Worm (Caenorhabditis elegans): Measurements from ENCODE around the gene F54D5.4.
"Not testable (repeated sequence)": the region's sequence is repeated elsewhere in the genome, so short reads cannot be mapped to it uniquely, and the experiment has no call there.

F54D5.4 gene

ce11 chrII:11545299-11545951 is 24.2 kb upstream of the F54D5.4 start, which contains the start of gene dnj-13 (continued):
- TF ChIP-seq ceh-39 (tag; optimal IDR thresholded peaks at IDR 0.05) (peak; percentile 82), flh-1 (GFP tag; optimal IDR thresholded peaks at IDR 0.05) (no peak), unc-39 (tag; optimal IDR thresholded peaks at IDR 0.05) (no peak), ces-1 (GFP tag; optimal IDR thresholded peaks at IDR 0.05) (peak; percentile 83), lin-13 (tag; optimal IDR thresholded peaks at IDR 0.05) (peak; percentile 93), pha-4 (tag; optimal IDR thresholded peaks at IDR 0.05) (peak; percentile 98)

- TF ChIP-seq nhr-76 (tag; optimal IDR thresholded peaks at IDR 0.05) (no peak), nhr-2 (tag; optimal IDR thresholded peaks at IDR 0.05) (no peak), drap-1 (GFP tag; optimal IDR thresholded peaks at IDR 0.05) (no peak), lin-32 (GFP tag; optimal IDR thresholded peaks at IDR 0.05) (no peak), bed-3 (GFP tag; optimal IDR thresholded peaks at IDR 0.05) (no peak), ceh-39 (tag; optimal IDR thresholded peaks at IDR 0.05) (no peak), sptf-1 (tag; optimal IDR thresholded peaks at IDR 0.05) (no peak), snpc-4 (tag; optimal IDR thresholded peaks at IDR 0.05) (no peak), lin-13 (tag; optimal IDR thresholded peaks at IDR 0.05) (no peak), nhr-12 (tag; optimal IDR thresholded peaks at IDR 0.05) (no peak), M03D4.4 (tag; optimal IDR thresholded peaks at IDR 0.05) (no peak)
Measured at ce11 chrII:11545952-11546325, 23.7 kb upstream of the F54D5.4 start.

- TF ChIP-seq ceh-43 (GFP tag; optimal IDR thresholded peaks at IDR 0.05) (peak; percentile 51), hlh-1 (tag; optimal IDR thresholded peaks at IDR 0.05) (peak; percentile 4), mab-5 (tag; optimal IDR thresholded peaks at IDR 0.05) (no peak), drap-1 (GFP tag; optimal IDR thresholded peaks at IDR 0.05) (no peak), ceh-39 (tag; optimal IDR thresholded peaks at IDR 0.05) (no peak), pha-4 (tag; optimal IDR thresholded peaks at IDR 0.05) (no peak), nhr-12 (tag; optimal IDR thresholded peaks at IDR 0.05) (peak; percentile 3), cnd-1 (tag; optimal IDR thresholded peaks at IDR 0.05) (no peak), lin-32 (GFP tag; optimal IDR thresholded peaks at IDR 0.05) (no peak), blmp-1 (tag; optimal IDR thresholded peaks at IDR 0.05) (no peak), unc-120 (tag; optimal IDR thresholded peaks at IDR 0.05; ENCODE audit: poor library complexity, severe bottlenecking) (peak; percentile 38), ces-1 (GFP tag; optimal IDR thresholded peaks at IDR 0.05) (peak; percentile 5), snpc-4 (tag; optimal IDR thresholded peaks at IDR 0.05) (no peak), flh-1 (GFP tag; optimal IDR thresholded peaks at IDR 0.05) (peak; percentile 11), M03D4.4 (tag; optimal IDR thresholded peaks at IDR 0.05) (peak; percentile 9), elt-1 (tag; optimal IDR thresholded peaks at IDR 0.05; ENCODE audit: borderline replicate concordance, insufficient read depth) (peak; percentile 8), lin-13 (tag; optimal IDR thresholded peaks at IDR 0.05) (no peak)
Measured at ce11 chrII:11547254-11547687, 22.3 kb upstream of the F54D5.4 start, which contains the start of gene F54D5.7. Gene F54D5.7 (plus strand): TSS chrII:11547517.

- not testable (repeated sequence) for TF ChIP-seq nhr-2, lin-13, ceh-39 (tag; optimal IDR thresholded peaks at IDR 0.05)
Measured at ce11 chrII:11551981-11552380, 17.6 kb upstream of the F54D5.4 start, which contains the start of gene dhgd-1. Gene dhgd-1 (minus strand): TSS chrII:11552081.

- TF ChIP-seq unc-62 (GFP tag; optimal IDR thresholded peaks at IDR 0.05) (no peak), sptf-1 (tag; optimal IDR thresholded peaks at IDR 0.05) (peak; percentile 57), hlh-1 (tag; optimal IDR thresholded peaks at IDR 0.05) (peak; percentile 96)
Measured at ce11 chrII:11555634-11556033, 14.0 kb upstream of the F54D5.4 start, which contains the start of gene F54D5.24. Gene F54D5.24 (plus strand): TSS chrII:11555949.

- TF ChIP-seq tbx-8 (GFP tag; optimal IDR thresholded peaks at IDR 0.05) = no peak
- no peak for TF ChIP-seq unc-120 (tag; optimal IDR thresholded peaks at IDR 0.05; ENCODE audit: poor library complexity, severe bottlenecking)
- TF ChIP-seq unc-39 (tag; optimal IDR thresholded peaks at IDR 0.05) = no peak
- no peak for TF ChIP-seq elt-1 (tag; optimal IDR thresholded peaks at IDR 0.05; ENCODE audit: borderline replicate concordance, insufficient read depth)
- no peak for TF ChIP-seq M03D4.4 (tag; optimal IDR thresholded peaks at IDR 0.05)
- TF ChIP-seq sem-2 (GFP tag; optimal IDR thresholded peaks at IDR 0.05) = no peak
- TF ChIP-seq ces-1 (GFP tag; optimal IDR thresholded peaks at IDR 0.05) = no peak
- TF ChIP-seq ztf-11 (tag; optimal IDR thresholded peaks at IDR 0.05) = no peak
- TF ChIP-seq flh-1 (GFP tag; optimal IDR thresholded peaks at IDR 0.05) = no peak
- no peak for TF ChIP-seq sptf-1 (tag; optimal IDR thresholded peaks at IDR 0.05)
- no peak for TF ChIP-seq ham-2 (GFP tag; optimal IDR thresholded peaks at IDR 0.05)
- TF ChIP-seq unc-62 (GFP tag; optimal IDR thresholded peaks at IDR 0.05) = no peak
- no peak for TF ChIP-seq elt-3 (tag; optimal IDR thresholded peaks at IDR 0.05)
- TF ChIP-seq ceh-39 (tag; optimal IDR thresholded peaks at IDR 0.05) = no peak
- no peak for TF ChIP-seq ceh-43 (GFP tag; optimal IDR thresholded peaks at IDR 0.05)
- TF ChIP-seq zip-8 (tag; optimal IDR thresholded peaks at IDR 0.05) = no peak
Measured at ce11 chrII:11556338-11556737, 13.3 kb upstream of the F54D5.4 start, which contains the start of gene F54D5.17. Gene F54D5.17 (plus strand): TSS chrII:11556638.
